Fruit fly (Drosophila melanogaster) ovary, adult (tissue): ENCODE measurements around the gene CG5446.

Experiments
- CG17801 ChIP-seq: fragments of 200-800 bp; optimal IDR thresholded peaks from 2 replicates; lab custom pipeline; 2019; ENCODE audit warnings: missing biosample characterization, mild to moderate bottlenecking, missing genetic modification characterization, moderate library complexity; ENCODE audit not compliant: partially characterized antibody

CG5446 gene

dm6 chr2L:12459191-12459590, 31.7 kb upstream of the CG5446 start:
- no peak for TF ChIP-seq CG17801 (GFP tag; lab: Kevin White, UChicago)

dm6 chr2L:12457715-12458114, 30.2 kb upstream of the CG5446 start:
- TF ChIP-seq CG17801 (GFP tag; lab: Kevin White, UChicago), result no peak

dm6 chr2L:12457201-12457600, 29.7 kb upstream of the CG5446 start:
- TF ChIP-seq CG17801 (GFP tag; lab: Kevin White, UChicago), result no peak

DNA sequence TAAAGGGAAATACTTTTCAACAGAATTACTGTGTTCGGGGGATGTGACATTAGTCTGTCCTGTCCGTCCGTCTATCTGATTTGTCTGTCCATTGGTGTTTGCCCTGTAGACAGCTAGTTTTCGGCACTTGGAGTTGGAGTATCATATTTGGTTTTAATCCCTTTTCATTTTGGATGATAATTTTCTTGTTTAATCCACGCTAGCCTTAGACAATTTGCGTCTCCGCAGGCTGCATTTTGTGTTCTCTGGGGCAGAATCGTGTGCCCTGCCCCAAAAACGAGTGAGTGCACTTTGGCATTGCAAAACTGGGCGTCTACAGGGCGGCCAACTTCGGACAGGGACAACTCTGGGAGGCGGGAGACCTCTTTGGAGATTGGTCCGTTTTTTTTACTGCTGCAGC, 28.2 kb upstream of the CG5446 start:
- TF ChIP-seq CG17801 (GFP tag; lab: Kevin White, UChicago), result no peak

DNA sequence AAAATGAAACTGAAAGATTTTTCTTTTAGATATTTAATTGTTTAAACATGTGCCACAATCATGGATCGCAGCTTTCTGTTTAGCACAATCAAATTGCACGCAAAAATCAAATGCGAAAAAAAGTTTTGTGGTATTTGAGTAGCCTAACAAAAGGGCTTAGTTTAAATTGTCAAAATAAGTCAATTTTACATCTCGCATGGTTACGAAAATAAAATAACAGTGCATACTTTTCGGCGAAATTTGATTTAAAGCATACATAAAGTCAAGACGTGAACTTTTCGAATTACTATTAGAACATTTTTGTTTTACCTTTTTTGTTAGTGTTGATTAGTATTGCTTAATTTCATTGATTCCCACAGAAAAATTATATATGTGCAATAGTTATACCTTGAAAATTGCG, 27.5 kb upstream of the CG5446 start:
- peak; percentile 23 for TF ChIP-seq CG17801 (GFP tag; lab: Kevin White, UChicago)

- TF ChIP-seq CG17801 (GFP tag; lab: Kevin White, UChicago), result no peak
Measured at dm6 chr2L:12453192-12453800, 25.8 kb upstream of the CG5446 start, which contains the start of gene CG5418. Gene CG5418 (minus strand): TSS chr2L:12453242.

- TF ChIP-seq CG17801 (GFP tag; lab: Kevin White, UChicago), result no peak
Measured at dm6 chr2L:12448082-12448621, 20.6 kb upstream of the CG5446 start, which contains the start of the genes CG5421 and Oatp33Eb. Gene CG5421 (minus strand): TSS chr2L:12448132. Gene Oatp33Eb (plus strand): TSS chr2L:12448484.

dm6 chr2L:12445743-12446142, 18.2 kb upstream of the CG5446 start, which contains the start of gene Oatp33Ea:
Gene Oatp33Ea (minus strand): TSS chr2L:12445924.
- TF ChIP-seq CG17801 (GFP tag; lab: Kevin White, UChicago), result no peak

DNA sequence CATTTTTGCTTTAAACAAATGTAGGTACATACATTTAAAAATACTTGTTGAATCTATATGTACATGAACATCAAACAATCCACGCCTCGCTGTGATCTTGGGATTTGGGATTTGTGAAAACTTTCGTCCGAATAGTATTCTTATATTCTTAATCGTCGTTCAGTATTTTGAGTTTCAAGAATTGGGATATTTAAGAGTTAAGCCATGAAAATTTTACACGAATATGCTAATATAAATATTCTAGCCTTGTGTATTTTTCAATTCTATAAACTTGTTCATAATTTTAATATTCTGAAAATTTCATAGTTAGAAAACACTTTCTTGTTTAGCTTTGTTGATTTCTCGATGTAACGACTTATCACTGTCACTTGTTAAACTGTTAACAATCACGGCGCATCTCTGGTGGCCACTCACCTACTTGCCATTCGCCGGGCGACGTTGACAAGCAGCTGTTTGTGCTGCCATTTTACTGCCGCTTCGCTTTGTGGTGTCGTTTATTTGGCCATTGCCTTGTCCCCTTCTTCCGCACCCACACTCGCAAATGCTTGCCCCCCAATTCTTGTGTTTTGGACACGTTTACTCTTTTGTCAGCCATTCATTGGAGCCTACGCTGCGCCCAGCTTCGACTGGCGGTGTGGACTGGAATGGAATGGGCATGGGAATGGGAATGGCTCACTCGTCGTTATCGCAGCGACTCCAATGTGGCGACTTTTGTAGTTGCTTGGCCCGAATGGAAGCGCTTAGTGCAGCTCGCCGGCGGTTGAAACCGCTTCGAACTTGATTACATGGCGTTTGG, 8.7 kb upstream of the CG5446 start:
- TF ChIP-seq CG17801 (GFP tag; lab: Kevin White, UChicago), result no peak

dm6 chr2L:12435428-12435827, 7.9 kb upstream of the CG5446 start:
- TF ChIP-seq CG17801 (GFP tag; lab: Kevin White, UChicago), result no peak

DNA sequence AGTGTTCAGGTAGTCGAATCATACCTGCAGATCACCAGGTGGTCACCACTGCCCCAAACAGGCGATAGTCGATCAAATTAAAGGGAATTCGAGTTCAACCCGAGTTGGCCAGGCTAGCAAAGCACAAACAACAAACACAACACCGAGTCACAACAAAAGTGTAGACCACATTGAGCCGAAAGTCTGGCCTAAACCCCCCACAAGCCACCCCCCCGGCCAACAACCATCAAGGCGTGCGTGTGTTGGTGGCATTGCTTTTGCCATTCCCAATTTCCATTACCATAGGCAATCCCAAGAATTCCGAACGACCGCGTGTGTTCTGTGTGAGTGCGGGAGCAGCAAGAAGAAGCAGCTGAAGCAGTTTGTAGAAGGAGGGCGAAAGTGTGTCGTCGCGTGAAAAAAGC, 7.0 kb upstream of the CG5446 start, which contains the start of gene SC35:
Gene SC35, minus strand, starts transcription at position 131 of the 404 bp plus-strand sequence.
- TF ChIP-seq CG17801 (GFP tag; lab: Kevin White, UChicago), result no peak

DNA sequence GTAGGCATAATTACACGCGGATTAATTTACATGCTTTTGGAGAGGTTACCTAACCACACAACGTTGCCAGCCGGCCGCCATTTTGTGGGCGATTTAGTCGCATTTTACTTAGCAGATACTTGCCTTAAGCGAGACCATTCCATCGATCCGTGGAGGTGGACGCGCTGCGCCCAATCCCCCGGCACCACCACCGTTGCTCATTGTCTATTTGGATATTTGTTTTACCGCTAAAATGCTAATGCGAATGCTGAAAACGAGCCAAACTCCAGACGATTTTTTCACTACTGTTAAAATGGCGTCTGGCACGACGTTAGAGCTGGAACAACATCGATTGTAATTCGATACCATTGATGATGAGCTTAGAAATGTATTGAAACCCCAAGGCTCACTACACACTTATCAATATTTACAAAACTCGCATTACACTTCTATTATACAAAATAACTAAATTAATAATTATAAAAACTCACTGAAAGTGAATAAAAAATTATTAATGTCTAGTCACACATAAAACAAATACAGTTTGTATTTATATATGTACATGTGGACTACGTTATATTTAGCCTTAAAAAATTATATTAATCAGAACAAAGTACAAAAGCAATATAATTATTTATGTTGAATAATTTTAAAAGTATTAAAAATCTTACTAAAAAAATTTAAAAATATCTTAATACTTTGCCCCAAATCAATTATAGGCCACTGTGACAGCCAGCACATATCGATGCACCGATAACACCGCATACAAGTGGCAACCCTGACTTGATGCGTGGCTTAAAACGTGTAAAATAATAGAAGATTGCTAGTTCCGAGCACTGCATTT, 6.4 kb upstream of the CG5446 start, which contains the start of gene eRF3:
Gene eRF3, plus strand, starts transcription at position 741 of the 823 bp plus-strand sequence.
- peak; percentile 84 for TF ChIP-seq CG17801 (GFP tag; lab: Kevin White, UChicago)

DNA sequence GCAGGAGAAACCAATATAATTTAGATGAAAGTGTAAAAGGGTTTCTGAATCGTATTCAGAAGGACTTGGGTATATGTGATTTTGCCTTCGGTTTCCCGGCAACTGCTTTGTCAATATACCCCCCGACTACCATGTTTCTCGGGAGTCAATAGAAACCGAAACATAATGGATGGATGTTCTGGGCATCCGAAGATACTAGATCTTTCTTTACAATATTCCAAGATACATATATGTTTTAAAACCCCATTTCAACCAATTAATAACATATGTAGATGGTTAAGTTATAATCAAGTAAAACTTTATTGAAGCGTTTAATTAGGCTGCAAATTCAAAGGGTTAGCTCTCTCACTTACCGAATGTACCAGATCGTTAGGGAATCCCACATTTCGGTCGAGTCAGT, 3.3 kb upstream of the CG5446 start, which contains the start of gene CG5435:
Gene CG5435, minus strand, starts transcription at position 101 of the 400 bp plus-strand sequence.
- no peak for TF ChIP-seq CG17801 (GFP tag; lab: Kevin White, UChicago)

dm6 chr2L:12424555-12424954, 3.0 kb downstream of the CG5446 start, which contains the start of gene Fam92:
Gene Fam92 (plus strand): TSS chr2L:12424904.
- TF ChIP-seq CG17801 (GFP tag; lab: Kevin White, UChicago), result no peak
